Worm (Caenorhabditis elegans) whole organism, early embryonic: ENCODE measurements around the gene ceh-22.
A peak's percentile ranks its signal among the peaks of the same experiment; 100 is the strongest.

ENCODE experiments used
- B0310.2 ChIP-seq: sonication (generic microtip); optimal IDR thresholded peaks from 2 replicates; lab custom pipeline; 2016; ENCODE audit warnings: mild to moderate bottlenecking, missing genetic modification characterization, missing compliant biosample characterization
- F13C5.2 ChIP-seq: sonication (generic microtip); optimal IDR thresholded peaks from 2 replicates; lab custom pipeline; 2017; ENCODE audit warnings: mild to moderate bottlenecking, missing genetic modification characterization, inconsistent platforms, missing compliant biosample characterization
- aly-1 ChIP-seq: sonication (generic microtip); optimal IDR thresholded peaks from 2 replicates; lab custom pipeline; 2016; ENCODE audit warnings: missing genetic modification characterization, missing compliant biosample characterization
- ama-1 ChIP-seq: fragments of 150-350 bp; optimal IDR thresholded peaks from 2 replicates; lab custom pipeline; 2014
- ceh-13 ChIP-seq: fragments of 200-800 bp; sonication (Bioruptor generic); optimal IDR thresholded peaks from 2 replicates; lab custom pipeline; 2018; ENCODE audit warnings: mild to moderate bottlenecking, missing genetic modification characterization, missing compliant biosample characterization
- ceh-36 ChIP-seq: sonication (generic microtip); optimal IDR thresholded peaks from 2 replicates; lab custom pipeline; 2016; ENCODE audit warnings: missing genetic modification characterization, inconsistent platforms, missing compliant biosample characterization
- ets-7 ChIP-seq: sonication (generic microtip); optimal IDR thresholded peaks from 2 replicates; lab custom pipeline; 2016; ENCODE audit warnings: missing genotype, missing genetic modification characterization, missing compliant biosample characterization
- flt-1 ChIP-seq: fragments of 200-800 bp; sonication (Bioruptor generic); IDR thresholded peaks from 2 replicates; pipeline ENCODE4 v1.3.6; 2022; ENCODE audit warnings: missing genetic modification characterization, missing compliant biosample characterization
- hmbx-1 ChIP-seq: sonication (generic microtip); optimal IDR thresholded peaks from 2 replicates; lab custom pipeline; 2016; ENCODE audit warnings: mild to moderate bottlenecking, missing genetic modification characterization, missing compliant biosample characterization
- hmg-4 ChIP-seq: fragments of 200-800 bp; sonication (Bioruptor generic); optimal IDR thresholded peaks from 2 replicates; lab custom pipeline; 2018; ENCODE audit warnings: mild to moderate bottlenecking, missing genetic modification characterization, missing compliant biosample characterization
- hnd-1 ChIP-seq: sonication (generic microtip); optimal IDR thresholded peaks from 2 replicates; lab custom pipeline; 2016; ENCODE audit warnings: missing genetic modification characterization, missing compliant biosample characterization
- pes-1 ChIP-seq: fragments of 200-800 bp; sonication (Bioruptor generic); IDR thresholded peaks from 2 replicates; pipeline ENCODE4 v1.3.6; 2022; ENCODE audit warnings: missing genetic modification reagents, missing genetic modification characterization, missing compliant biosample characterization
- scrt-1 ChIP-seq: fragments of 200-800 bp; sonication (Bioruptor generic); IDR thresholded peaks from 2 replicates; pipeline ENCODE4 v1.3.6; 2022; ENCODE audit warnings: missing genetic modification characterization, missing compliant biosample characterization
- sea-1 ChIP-seq: fragments of 200-800 bp; sonication (Bioruptor generic); conservative IDR thresholded peaks from 2 replicates; pipeline ENCODE4 v1.3.6; 2022; ENCODE audit warnings: missing genetic modification characterization, missing compliant biosample characterization
- tbx-11 ChIP-seq: fragments of 200-800 bp; sonication (Bioruptor generic); IDR thresholded peaks from 2 replicates; pipeline ENCODE4 v1.3.6; 2022; ENCODE audit warnings: missing genetic modification characterization, missing compliant biosample characterization
- tbx-37 ChIP-seq: fragments of 200-800 bp; sonication (Bioruptor generic); conservative IDR thresholded peaks from 2 replicates; pipeline ENCODE4 v1.3.6; 2022; ENCODE audit warnings: missing genetic modification reagents, missing genetic modification characterization, missing compliant biosample characterization
- tra-4 ChIP-seq: sonication (generic microtip); optimal IDR thresholded peaks from 2 replicates; lab custom pipeline; 2017; ENCODE audit warnings: missing genetic modification characterization, missing compliant biosample characterization

The ceh-22 gene

DNA sequence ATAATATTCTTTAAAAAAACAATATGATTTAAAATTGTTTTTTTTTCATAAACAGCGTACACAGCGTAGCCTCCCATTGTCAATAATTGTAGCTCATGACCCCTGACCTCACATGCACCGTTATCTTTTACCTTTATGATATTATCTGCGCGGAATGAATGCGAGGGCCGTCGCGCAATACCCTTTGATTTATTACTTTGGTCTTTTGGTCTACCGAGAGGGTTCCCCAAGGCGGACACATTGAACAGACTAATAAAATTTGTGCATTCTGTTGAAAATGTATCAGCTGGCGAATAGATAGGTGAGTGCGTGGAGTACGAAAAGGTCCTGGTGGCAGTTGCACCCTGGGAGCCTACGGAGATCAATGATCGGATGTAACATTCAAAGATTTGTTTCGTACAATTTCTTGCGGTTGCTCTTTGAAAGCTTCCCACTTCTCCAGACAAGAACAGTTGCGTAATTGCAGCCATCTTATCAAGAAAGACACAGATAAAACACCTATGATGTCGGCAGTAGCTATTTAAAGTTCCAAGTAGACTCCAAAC lies 48.7 kb downstream of the ceh-22 start:
- TF ChIP-seq tbx-11 (GFP tag; lab: Robert Waterston, UW) (no peak), pes-1 (GFP tag; lab: Robert Waterston, UW) (no peak), hnd-1 (no peak), ama-1 (lab: Kevin White, UChicago) (no peak), ceh-13 (GFP tag; lab: Kevin White, UChicago) (no peak), flt-1 (GFP tag; lab: Robert Waterston, UW) (no peak), ets-7 (tag; lab: Kevin White, UChicago) (no peak), hmbx-1 (tag; lab: Kevin White, UChicago) (no peak), tra-4 (tag; lab: Kevin White, UChicago) (no peak)

DNA sequence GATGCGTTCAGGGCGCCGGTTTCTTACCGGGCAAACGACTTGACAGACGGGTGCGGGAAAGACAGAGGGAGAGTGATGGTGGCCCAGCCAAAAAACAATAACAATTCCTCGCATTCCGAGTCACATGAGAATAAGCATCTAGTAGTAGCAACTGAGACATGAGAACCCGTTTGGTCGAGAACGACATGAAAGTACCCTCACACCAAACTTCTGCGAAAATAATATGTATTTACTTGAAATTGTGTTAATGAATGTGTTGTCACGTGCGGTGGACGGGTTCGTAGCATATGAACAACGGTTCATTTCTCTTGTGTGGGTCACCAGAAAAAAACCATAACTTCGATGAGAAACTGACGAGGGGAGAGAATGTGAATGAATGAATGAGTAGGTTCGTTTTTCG lies 49.2 kb downstream of the ceh-22 start:
- no peak for TF ChIP-seq tbx-11 (GFP tag; lab: Robert Waterston, UW)
- TF ChIP-seq scrt-1 (GFP tag; lab: Robert Waterston, UW): no peak
- no peak for TF ChIP-seq aly-1 (tag; lab: Kevin White, UChicago)
- TF ChIP-seq tbx-37 (GFP tag; lab: Robert Waterston, UW): no peak
- no peak for TF ChIP-seq flt-1 (GFP tag; lab: Robert Waterston, UW)
- TF ChIP-seq hmg-4: no peak
- no peak for TF ChIP-seq ama-1 (lab: Kevin White, UChicago)
- TF ChIP-seq F13C5.2 (tag; lab: Kevin White, UChicago): no peak
- TF ChIP-seq tra-4 (tag; lab: Kevin White, UChicago): no peak
- TF ChIP-seq ceh-36 (tag; lab: Kevin White, UChicago): no peak
- TF ChIP-seq ceh-13 (GFP tag; lab: Kevin White, UChicago): no peak
- no peak for TF ChIP-seq hnd-1
- TF ChIP-seq sea-1 (GFP tag; lab: Robert Waterston, UW): no peak
- no peak for TF ChIP-seq hmbx-1 (tag; lab: Kevin White, UChicago)
- no peak for TF ChIP-seq B0310.2 (tag; lab: Kevin White, UChicago)
- no peak for TF ChIP-seq ets-7 (tag; lab: Kevin White, UChicago)

DNA sequence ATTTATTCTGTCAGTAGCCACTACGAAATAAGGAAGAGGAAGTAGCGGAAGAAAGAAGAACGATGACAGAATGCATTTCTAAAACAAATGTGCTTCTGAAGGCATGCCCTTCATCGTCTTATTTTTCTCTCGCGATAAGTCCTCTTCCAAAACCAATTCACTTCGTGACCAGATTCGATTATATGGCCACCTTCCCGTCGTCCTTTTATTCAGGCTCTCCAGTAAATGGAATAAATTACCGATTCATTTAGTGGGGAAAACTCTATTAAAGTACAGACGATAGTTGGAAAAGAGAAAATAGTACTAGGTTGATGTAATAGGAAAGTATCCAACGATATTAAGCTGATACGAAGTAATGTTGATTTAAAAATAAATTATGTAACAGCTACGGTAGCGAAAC lies 49.6 kb downstream of the ceh-22 start:
- no peak for TF ChIP-seq ceh-13 (GFP tag; lab: Kevin White, UChicago)
- TF ChIP-seq ets-7 (tag; lab: Kevin White, UChicago): no peak
- no peak for TF ChIP-seq hmg-4
- no peak for TF ChIP-seq tbx-37 (GFP tag; lab: Robert Waterston, UW)
- TF ChIP-seq F13C5.2 (tag; lab: Kevin White, UChicago): no peak
- TF ChIP-seq hnd-1: no peak
- no peak for TF ChIP-seq hmbx-1 (tag; lab: Kevin White, UChicago)
- TF ChIP-seq ama-1 (lab: Kevin White, UChicago): no peak
- TF ChIP-seq tbx-11 (GFP tag; lab: Robert Waterston, UW): no peak
- no peak for TF ChIP-seq sea-1 (GFP tag; lab: Robert Waterston, UW)
- no peak for TF ChIP-seq flt-1 (GFP tag; lab: Robert Waterston, UW)
- no peak for TF ChIP-seq aly-1 (tag; lab: Kevin White, UChicago)
- TF ChIP-seq B0310.2 (tag; lab: Kevin White, UChicago): no peak
- no peak for TF ChIP-seq ceh-36 (tag; lab: Kevin White, UChicago)

DNA sequence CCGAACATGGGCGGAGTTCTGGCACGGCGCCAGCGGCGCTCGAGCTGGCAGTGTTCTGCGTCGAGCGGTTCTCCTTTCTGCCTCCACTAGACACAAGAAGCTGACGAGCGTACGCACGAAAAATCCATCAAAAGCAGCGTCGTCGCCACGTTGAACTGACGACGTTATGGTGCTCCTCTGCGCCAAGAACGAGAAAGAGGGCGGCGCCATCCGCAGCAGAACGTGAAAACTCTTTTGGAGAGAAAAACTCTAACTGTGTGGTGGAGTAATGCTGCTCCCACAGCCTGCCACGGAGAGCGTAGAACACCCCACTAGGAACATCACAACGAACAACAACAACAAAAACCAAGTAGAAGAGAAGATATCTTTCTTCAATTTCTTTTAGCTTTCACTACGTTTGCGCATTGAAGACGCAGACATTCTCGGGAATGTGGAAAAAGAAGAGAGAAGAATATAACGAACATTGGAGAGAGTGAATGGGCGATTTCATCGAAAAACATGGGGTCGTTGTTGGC lies 50.3 kb downstream of the ceh-22 start:
- TF ChIP-seq tra-4 (tag; lab: Kevin White, UChicago): no peak
- 0 out of 2 replicates have a peak, but pooled peaks have one; percentile 36 for TF ChIP-seq scrt-1 (GFP tag; lab: Robert Waterston, UW)

DNA sequence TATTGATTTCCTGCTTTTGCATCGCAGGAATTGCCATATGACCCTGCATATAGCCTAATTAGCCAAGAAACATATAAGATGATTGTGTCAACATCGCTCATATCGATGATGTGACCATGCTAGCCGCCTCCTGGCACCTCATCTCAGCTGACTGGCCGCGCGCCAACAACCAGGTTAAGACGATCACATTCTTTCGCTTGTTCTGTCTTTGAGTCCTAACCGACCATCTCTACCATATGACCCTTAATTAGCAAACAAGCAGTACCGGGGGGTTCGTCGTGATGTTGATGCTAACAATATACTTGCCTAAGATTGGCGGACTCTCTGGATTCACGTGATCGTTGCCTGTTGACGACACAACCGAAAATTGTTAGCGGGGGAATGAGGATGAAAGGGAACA lies 50.9 kb downstream of the ceh-22 start:
- no peak for TF ChIP-seq sea-1 (GFP tag; lab: Robert Waterston, UW)
- TF ChIP-seq scrt-1 (GFP tag; lab: Robert Waterston, UW): no peak
- TF ChIP-seq flt-1 (GFP tag; lab: Robert Waterston, UW): no peak
- no peak for TF ChIP-seq tbx-11 (GFP tag; lab: Robert Waterston, UW)
- TF ChIP-seq B0310.2 (tag; lab: Kevin White, UChicago): no peak
- no peak for TF ChIP-seq ceh-13 (GFP tag; lab: Kevin White, UChicago)
- TF ChIP-seq hmbx-1 (tag; lab: Kevin White, UChicago): no peak
- no peak for TF ChIP-seq ceh-36 (tag; lab: Kevin White, UChicago)
- TF ChIP-seq pes-1 (GFP tag; lab: Robert Waterston, UW): no peak
- TF ChIP-seq tbx-37 (GFP tag; lab: Robert Waterston, UW): no peak
- no peak for TF ChIP-seq tra-4 (tag; lab: Kevin White, UChicago)
- no peak for TF ChIP-seq hmg-4
- TF ChIP-seq F13C5.2 (tag; lab: Kevin White, UChicago): no peak
- no peak for TF ChIP-seq hnd-1
- no peak for TF ChIP-seq ama-1 (lab: Kevin White, UChicago)

DNA sequence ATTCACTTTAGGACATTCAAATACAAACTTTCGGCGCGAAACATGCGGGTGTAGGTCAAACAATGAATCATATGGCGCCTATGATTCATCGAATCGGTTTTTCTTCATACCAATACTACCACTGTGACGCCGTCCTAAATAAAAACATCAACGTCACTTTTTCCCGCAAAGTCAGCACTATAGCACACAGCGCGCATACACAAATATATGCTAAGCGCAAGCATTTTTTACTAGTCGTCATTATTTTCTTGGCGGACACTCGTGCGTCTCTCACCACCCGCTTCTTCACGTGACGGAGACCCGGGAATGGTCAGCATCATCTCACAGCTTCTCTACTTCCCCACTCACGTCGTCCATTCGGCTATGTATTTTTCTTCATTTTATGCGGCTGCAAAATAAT lies 51.5 kb downstream of the ceh-22 start:
- no peak for TF ChIP-seq ceh-13 (GFP tag; lab: Kevin White, UChicago)
- no peak for TF ChIP-seq ceh-36 (tag; lab: Kevin White, UChicago)
- no peak for TF ChIP-seq flt-1 (GFP tag; lab: Robert Waterston, UW)
- TF ChIP-seq sea-1 (GFP tag; lab: Robert Waterston, UW): no peak
- TF ChIP-seq scrt-1 (GFP tag; lab: Robert Waterston, UW): no peak
- no peak for TF ChIP-seq F13C5.2 (tag; lab: Kevin White, UChicago)
- no peak for TF ChIP-seq pes-1 (GFP tag; lab: Robert Waterston, UW)
- no peak for TF ChIP-seq tbx-11 (GFP tag; lab: Robert Waterston, UW)
- TF ChIP-seq tbx-37 (GFP tag; lab: Robert Waterston, UW): no peak
- TF ChIP-seq B0310.2 (tag; lab: Kevin White, UChicago): no peak
- no peak for TF ChIP-seq ama-1 (lab: Kevin White, UChicago)
- no peak for TF ChIP-seq ets-7 (tag; lab: Kevin White, UChicago)
- no peak for TF ChIP-seq tra-4 (tag; lab: Kevin White, UChicago)
- TF ChIP-seq hmg-4: no peak
- no peak for TF ChIP-seq aly-1 (tag; lab: Kevin White, UChicago)
- no peak for TF ChIP-seq hnd-1
- TF ChIP-seq hmbx-1 (tag; lab: Kevin White, UChicago): no peak
